Worm (Caenorhabditis elegans) whole organism, L2 larva: ENCODE results near the gene F08G2.4.
A peak's percentile ranks its signal among the peaks of the same experiment; 100 is the strongest.

Experiments
- C34F6.9 ChIP-seq: fragments of 150-350 bp; optimal IDR thresholded peaks from 2 replicates; lab custom pipeline; 2014; ENCODE audit warnings: missing biosample characterization, missing genetic modification characterization
- Y55F3AM.14 ChIP-seq: fragments of 200-800 bp; sonication (Bioruptor generic); optimal IDR thresholded peaks from 2 replicates; lab custom pipeline; 2018; ENCODE audit warnings: mild to moderate bottlenecking, missing genetic modification characterization, missing compliant biosample characterization
- ZK546.5 ChIP-seq: sonication (generic microtip); optimal IDR thresholded peaks from 2 replicates; lab custom pipeline; 2017; ENCODE audit warnings: missing biosample characterization, missing genetic modification characterization
- alr-1 ChIP-seq: fragments of 150-350 bp; optimal IDR thresholded peaks from 2 replicates; lab custom pipeline; 2014; ENCODE audit warnings: missing biosample characterization, missing genetic modification characterization
- aly-2 ChIP-seq: fragments of 150-350 bp; optimal IDR thresholded peaks from 2 replicates; lab custom pipeline; 2014; ENCODE audit warnings: missing biosample characterization, missing genetic modification characterization
- ama-1 ChIP-seq: fragments of 150-350 bp; optimal IDR thresholded peaks from 2 replicates; lab custom pipeline; 2018; ENCODE audit warnings: inconsistent platforms
- blmp-1 ChIP-seq: sonication (generic microtip); optimal IDR thresholded peaks from 2 replicates; lab custom pipeline; 2017; ENCODE audit warnings: missing genetic modification characterization, mild to moderate bottlenecking, missing compliant biosample characterization, antibody characterized with exemption, moderate library complexity; ENCODE audit not compliant: insufficient read depth
- ceh-82 ChIP-seq: fragments of 150-350 bp; optimal IDR thresholded peaks from 2 replicates; lab custom pipeline; 2014; ENCODE audit warnings: missing biosample characterization, missing genetic modification characterization
- crh-2 ChIP-seq: sonication (generic microtip); optimal IDR thresholded peaks from 2 replicates; lab custom pipeline; 2017; ENCODE audit warnings: missing biosample characterization, missing genetic modification characterization
- dmd-4 ChIP-seq: sonication (generic microtip); optimal IDR thresholded peaks from 2 replicates; lab custom pipeline; 2017; ENCODE audit warnings: missing biosample characterization, missing genetic modification characterization
- egl-27 ChIP-seq: sonication (generic microtip); optimal IDR thresholded peaks from 3 replicates; lab custom pipeline; 2017; ENCODE audit warnings: missing biosample characterization, missing genetic modification reagents, missing genetic modification characterization
- elt-1 ChIP-seq: fragments of 150-350 bp; optimal IDR thresholded peaks from 2 replicates; lab custom pipeline; 2014; ENCODE audit warnings: missing biosample characterization, missing genetic modification characterization
- elt-3 ChIP-seq: sonication (generic microtip); optimal IDR thresholded peaks from 2 replicates; lab custom pipeline; 2017; ENCODE audit warnings: missing biosample characterization, missing genetic modification characterization
- fos-1 ChIP-seq: fragments of 150-350 bp; optimal IDR thresholded peaks from 2 replicates; lab custom pipeline; 2014; ENCODE audit warnings: missing biosample characterization, missing genetic modification characterization
- lin-11 ChIP-seq: fragments of 150-350 bp; sonication (generic microtip); optimal IDR thresholded peaks from 2 replicates; lab custom pipeline; 2014; ENCODE audit warnings: missing biosample characterization, missing genetic modification characterization, inconsistent platforms, mixed read lengths
- lin-13 ChIP-seq: fragments of 150-350 bp; optimal IDR thresholded peaks from 2 replicates; lab custom pipeline; 2014; ENCODE audit warnings: missing biosample characterization, missing genetic modification reagents, missing genetic modification characterization
- lin-39 ChIP-seq: fragments of 150-350 bp; optimal IDR thresholded peaks from 2 replicates; lab custom pipeline; 2014; ENCODE audit warnings: missing biosample characterization, missing genetic modification reagents, missing genetic modification characterization
- lsy-2 ChIP-seq, 2 experiments: fragments of 150-350 bp in 1 of 2; sonication (generic microtip) in 1 of 2; optimal IDR thresholded peaks; 2 replicates each; lab custom pipeline; 2014 to 2017; ENCODE audit warnings: missing biosample characterization in 2 of 2, missing genetic modification characterization in 2 of 2
- mbf-1 ChIP-seq: sonication (generic microtip); optimal IDR thresholded peaks from 2 replicates; lab custom pipeline; 2017; ENCODE audit warnings: missing biosample characterization, missing genetic modification characterization
- nhr-10 ChIP-seq: sonication (generic microtip); optimal IDR thresholded peaks from 2 replicates; lab custom pipeline; 2017; ENCODE audit warnings: missing biosample characterization, missing genetic modification characterization
- nhr-21 ChIP-seq: fragments of 150-350 bp; optimal IDR thresholded peaks from 2 replicates; lab custom pipeline; 2014; ENCODE audit warnings: missing biosample characterization, missing genetic modification characterization
- nhr-23 ChIP-seq: fragments of 150-350 bp; optimal IDR thresholded peaks from 2 replicates; lab custom pipeline; 2014; ENCODE audit warnings: missing biosample characterization, missing genetic modification reagents, missing genetic modification characterization
- nhr-237 ChIP-seq: fragments of 150-350 bp; optimal IDR thresholded peaks from 2 replicates; lab custom pipeline; 2014; ENCODE audit warnings: missing biosample characterization, missing genetic modification characterization
- nhr-25 ChIP-seq: fragments of 150-350 bp; sonication (generic microtip); optimal IDR thresholded peaks from 3 replicates; lab custom pipeline; 2014; ENCODE audit warnings: missing biosample characterization, missing genetic modification characterization
- nhr-6 ChIP-seq: fragments of 150-350 bp; optimal IDR thresholded peaks from 2 replicates; lab custom pipeline; 2014; ENCODE audit warnings: missing biosample characterization, missing genetic modification characterization
- sem-4 ChIP-seq: fragments of 150-350 bp; optimal IDR thresholded peaks from 2 replicates; lab custom pipeline; 2014; ENCODE audit warnings: missing biosample characterization, missing genetic modification reagents, missing genetic modification characterization
- sma-3 ChIP-seq: sonication (generic microtip); optimal IDR thresholded peaks from 2 replicates; lab custom pipeline; 2016; ENCODE audit warnings: missing genetic modification reagents, missing genetic modification characterization, missing compliant biosample characterization
- sma-9 ChIP-seq, 2 experiments: fragments of 150-350 bp in 1 of 2; sonication (generic microtip) in 1 of 2; optimal IDR thresholded peaks; 2 replicates each; lab custom pipeline; 2014 to 2016; ENCODE audit warnings: missing genetic modification characterization in 2 of 2, mild to moderate bottlenecking in 1 of 2, missing biosample characterization in 1 of 2, missing compliant biosample characterization in 1 of 2, missing genetic modification reagents in 1 of 2, moderate library complexity in 1 of 2
- snpc-4 ChIP-seq: fragments of 150-350 bp; optimal IDR thresholded peaks from 2 replicates; lab custom pipeline; 2014; ENCODE audit warnings: missing biosample characterization, missing genetic modification characterization
- unc-55 ChIP-seq: fragments of 150-350 bp; sonication (generic microtip); optimal IDR thresholded peaks from 3 replicates; lab custom pipeline; 2014; ENCODE audit warnings: missing biosample characterization, missing genetic modification reagents, missing genetic modification characterization
- ztf-1 ChIP-seq: fragments of 200-800 bp; sonication (Bioruptor generic); conservative IDR thresholded peaks from 2 replicates; pipeline ENCODE4 v1.3.6; 2022; ENCODE audit warnings: missing genetic modification characterization, missing compliant biosample characterization
- ztf-11 ChIP-seq: sonication (generic microtip); optimal IDR thresholded peaks from 2 replicates; lab custom pipeline; 2017; ENCODE audit warnings: missing biosample characterization, missing genetic modification characterization

Gene F08G2.4

ce11 chrII:13842340-13842739, 11.9 kb downstream of the F08G2.4 start:
- no peak for TF ChIP-seq nhr-23 (tag; lab: Kevin White, UChicago)
- no peak for TF ChIP-seq nhr-25 (tag; lab: Kevin White, UChicago)
- no peak for TF ChIP-seq ztf-1 (GFP tag; lab: Robert Waterston, UW)
- no peak for TF ChIP-seq nhr-10 (tag; lab: Kevin White, UChicago)
- no peak for TF ChIP-seq unc-55 (GFP tag; lab: Kevin White, UChicago)
- no peak for TF ChIP-seq ZK546.5 (tag; lab: Kevin White, UChicago)
- no peak for TF ChIP-seq ceh-82 (tag; lab: Kevin White, UChicago)
- no peak for TF ChIP-seq alr-1
- TF ChIP-seq ama-1 (lab: Kevin White, UChicago), result no peak
- TF ChIP-seq sma-9 (GFP tag; optimal IDR thresholded peaks at IDR 0.05; lab: Kevin White, UChicago), result no peak
- no peak for TF ChIP-seq sma-9 (tag; optimal IDR thresholded peaks at IDR 0.05; lab: Kevin White, UChicago)
- TF ChIP-seq aly-2, result no peak
- no peak for TF ChIP-seq lin-11 (tag; lab: Kevin White, UChicago)
- TF ChIP-seq ztf-11, result no peak
- TF ChIP-seq blmp-1 (tag; lab: Kevin White, UChicago), result no peak
- no peak for TF ChIP-seq sem-4 (tag; lab: Kevin White, UChicago)
- TF ChIP-seq nhr-21, result no peak

- TF ChIP-seq fos-1 (tag; lab: Kevin White, UChicago) (peak; percentile 77), crh-2 (peak; percentile 43), C34F6.9 (tag; lab: Kevin White, UChicago) (no peak), mbf-1 (tag; lab: Kevin White, UChicago) (no peak)
Observed at ce11 chrII:13846018-13846417, 15.6 kb downstream of the F08G2.4 start.

ce11 chrII:13847366-13847765, 17.0 kb downstream of the F08G2.4 start:
- TF ChIP-seq crh-2 (no peak), lsy-2 (tag; optimal IDR thresholded peaks at IDR 0.05; lab: Kevin White, UChicago) (peak in 1 of 2 experiments; percentile 15), dmd-4 (tag; lab: Kevin White, UChicago) (no peak), elt-3 (tag; lab: Kevin White, UChicago) (no peak)

- TF ChIP-seq C34F6.9 (tag; lab: Kevin White, UChicago) (no peak), nhr-237 (tag; lab: Kevin White, UChicago) (no peak), sem-4 (tag; lab: Kevin White, UChicago) (no peak), elt-1 (tag; lab: Kevin White, UChicago) (no peak), fos-1 (tag; lab: Kevin White, UChicago) (no peak), nhr-23 (tag; lab: Kevin White, UChicago) (no peak), sma-3 (GFP tag; lab: Kevin White, UChicago) (no peak), nhr-10 (tag; lab: Kevin White, UChicago) (no peak)
Observed at ce11 chrII:13852004-13852403, 21.6 kb downstream of the F08G2.4 start, which contains the start of gene F08G2.8. Gene F08G2.8 (plus strand): TSS chrII:13852304.

- TF ChIP-seq lsy-2 (tag; optimal IDR thresholded peaks at IDR 0.05; lab: Kevin White, UChicago), result peak in 1 of 2 experiments; percentile 11
- TF ChIP-seq ama-1 (lab: Kevin White, UChicago), result peak; percentile 11
- peak; percentile 29 for TF ChIP-seq nhr-21
- TF ChIP-seq fos-1 (tag; lab: Kevin White, UChicago), result peak; percentile 3
- peak; percentile 52 for TF ChIP-seq sma-3 (GFP tag; lab: Kevin White, UChicago)
- TF ChIP-seq crh-2, result peak; percentile 53
- peak; percentile 88 for TF ChIP-seq snpc-4 (tag; lab: Kevin White, UChicago)
Observed at ce11 chrII:13852532-13853199, 22.3 kb downstream of the F08G2.4 start.

- no peak for TF ChIP-seq lin-39
- TF ChIP-seq nhr-6 (tag; lab: Kevin White, UChicago), result no peak
- TF ChIP-seq ztf-1 (GFP tag; lab: Robert Waterston, UW), result no peak
- no peak for TF ChIP-seq egl-27 (tag; lab: Kevin White, UChicago)
- TF ChIP-seq alr-1, result no peak
- TF ChIP-seq aly-2, result no peak
- no peak for TF ChIP-seq nhr-25 (tag; lab: Kevin White, UChicago)
- TF ChIP-seq Y55F3AM.14, result no peak
- no peak for TF ChIP-seq blmp-1 (tag; lab: Kevin White, UChicago)
- no peak for TF ChIP-seq ztf-11
- no peak for TF ChIP-seq lin-13 (GFP tag; lab: Kevin White, UChicago)
Observed at ce11 chrII:13855352-13855751, 24.9 kb downstream of the F08G2.4 start.
